Fruit fly (Drosophila melanogaster) whole organism, embryonic: ENCODE data around the gene CG6149.

Source experiments
- Awh ChIP-seq: fragments of 200-800 bp; sonication (Bioruptor generic); IDR thresholded peaks from 2 replicates; pipeline ENCODE4, ENCODE4 v1.3.6; 2022; ENCODE audit warnings: missing biosample characterization, missing genetic modification characterization
- Blimp-1 ChIP-seq: fragments of 200-800 bp; sonication (Bioruptor generic); optimal IDR thresholded peaks from 3 replicates; lab custom pipeline; 2018; ENCODE audit warnings: missing biosample characterization, missing genetic modification characterization, mild to moderate bottlenecking, moderate library complexity, missing genetic modification reagents
- CG11085 ChIP-seq: fragments of 200-800 bp; sonication (Bioruptor generic); IDR thresholded peaks from 2 replicates; pipeline ENCODE4 v1.3.6; 2022; ENCODE audit warnings: missing biosample characterization, missing genetic modification characterization
- CG12769 ChIP-seq: fragments of 200-800 bp; sonication (Bioruptor generic); optimal IDR thresholded peaks from 2 replicates; lab custom pipeline; 2019; ENCODE audit warnings: missing biosample characterization, mild to moderate bottlenecking, missing genetic modification characterization, moderate library complexity
- CG13424 ChIP-seq: fragments of 200-800 bp; sonication (Bioruptor generic); optimal IDR thresholded peaks from 2 replicates; lab custom pipeline; 2019; ENCODE audit warnings: missing biosample characterization, mild to moderate bottlenecking, missing genetic modification characterization, moderate library complexity
- CG13894 ChIP-seq: fragments of 200-800 bp; sonication (Bioruptor generic); optimal IDR thresholded peaks from 3 replicates; lab custom pipeline; 2018; ENCODE audit warnings: missing biosample characterization, mild to moderate bottlenecking, missing genetic modification characterization, moderate library complexity
- CG1603 ChIP-seq: fragments of 200-800 bp; sonication (Bioruptor generic); optimal IDR thresholded peaks from 2 replicates; lab custom pipeline; 2019; ENCODE audit warnings: missing biosample characterization, mild to moderate bottlenecking, missing genetic modification characterization, moderate library complexity
- CG17829 ChIP-seq: fragments of 200-800 bp; optimal IDR thresholded peaks from 2 replicates; lab custom pipeline; 2019; ENCODE audit warnings: missing biosample characterization, mild to moderate bottlenecking, missing genetic modification characterization, moderate library complexity
- CG2712 ChIP-seq: fragments of 200-800 bp; optimal IDR thresholded peaks from 3 replicates; lab custom pipeline; 2019; ENCODE audit warnings: missing biosample characterization, mild to moderate bottlenecking, missing genetic modification characterization, moderate library complexity
- CG30020 ChIP-seq: fragments of 200-800 bp; optimal IDR thresholded peaks from 2 replicates; lab custom pipeline; 2019; ENCODE audit warnings: missing biosample characterization, mild to moderate bottlenecking, missing genetic modification characterization, moderate library complexity
- CG6175 ChIP-seq: fragments of 200-800 bp; sonication (Bioruptor generic); IDR thresholded peaks from 3 replicates; pipeline ENCODE4 v1.3.6; 2022; ENCODE audit warnings: missing biosample characterization, missing genetic modification characterization
- CG6813 ChIP-seq: fragments of 200-800 bp; sonication (Bioruptor generic); optimal IDR thresholded peaks from 2 replicates; lab custom pipeline; 2017; ENCODE audit warnings: missing biosample characterization, missing genetic modification characterization, mild to moderate bottlenecking, moderate library complexity, missing genetic modification reagents
- CG8290 ChIP-seq, 3 experiments: fragments of 200-800 bp; sonication (Bioruptor generic); optimal IDR thresholded peaks; 2 replicates each; lab custom pipeline; 2016 to 2019; ENCODE audit warnings: missing biosample characterization in 3 of 3, missing genetic modification characterization in 3 of 3, mild to moderate bottlenecking in 2 of 3, moderate library complexity in 1 of 3
- D ChIP-seq, 2 experiments: fragments of 200-800 bp in 1 of 2; fragments of >200 bp in 1 of 2; sonication (Bioruptor generic) in 1 of 2; optimal IDR thresholded peaks; 2 replicates in 1 of 2; 3 replicates in 1 of 2; lab custom pipeline; 2017; ENCODE audit warnings: mild to moderate bottlenecking in 1 of 2, missing biosample characterization in 1 of 2, missing genetic modification characterization in 1 of 2, missing genetic modification reagents in 1 of 2
- Dad ChIP-seq: fragments of 200-800 bp; sonication (Bioruptor generic); optimal IDR thresholded peaks from 3 replicates; lab custom pipeline; 2016; ENCODE audit warnings: missing biosample characterization, missing genetic modification characterization
- HHEX ChIP-seq: fragments of 200-800 bp; sonication (Bioruptor generic); optimal IDR thresholded peaks from 3 replicates; lab custom pipeline; 2017; ENCODE audit warnings: missing biosample characterization, mild to moderate bottlenecking, missing genetic modification characterization, missing genetic modification reagents
- HLH4C ChIP-seq: fragments of 200-800 bp; sonication (Bioruptor generic); IDR thresholded peaks from 3 replicates; pipeline ENCODE4 v1.3.6; 2022; ENCODE audit warnings: missing biosample characterization, missing genetic modification characterization; ENCODE audit not compliant: partially characterized antibody
- Mad ChIP-seq: fragments of 200-800 bp; sonication (Bioruptor generic); optimal IDR thresholded peaks from 2 replicates; lab custom pipeline; 2016; ENCODE audit warnings: missing biosample characterization, missing genetic modification characterization
- Med ChIP-seq: fragments of 200-800 bp; sonication (Bioruptor generic); peaks from one replicate; lab custom pipeline; 2016; ENCODE audit warnings: missing biosample characterization, missing genetic modification characterization, mild to moderate bottlenecking, inconsistent platforms, moderate library complexity
- Nf-YA ChIP-seq: fragments of 200-800 bp; sonication (Bioruptor generic); IDR thresholded peaks from 2 replicates; pipeline ENCODE4 v1.3.6; 2022; ENCODE audit warnings: missing biosample characterization, missing genetic modification characterization
- Usf ChIP-seq: fragments of 200-800 bp; sonication (Bioruptor generic); optimal IDR thresholded peaks from 2 replicates; lab custom pipeline; 2017; ENCODE audit warnings: missing genotype, missing biosample characterization, missing genetic modification characterization
- YL-1 ChIP-seq: fragments of 200-800 bp; sonication (Bioruptor generic); optimal IDR thresholded peaks from 3 replicates; lab custom pipeline; 2017; ENCODE audit warnings: missing biosample characterization, mild to moderate bottlenecking, missing genetic modification characterization
- abd-A ChIP-seq: fragments of 200-800 bp; sonication (Bioruptor generic); optimal IDR thresholded peaks from 3 replicates; lab custom pipeline; 2019; ENCODE audit warnings: missing biosample characterization, mild to moderate bottlenecking, missing genetic modification characterization, moderate library complexity
- ap ChIP-seq: fragments of 200-800 bp; sonication (Bioruptor generic); IDR thresholded peaks from 2 replicates; pipeline ENCODE4 v1.3.6; 2022; ENCODE audit warnings: missing biosample characterization, missing genetic modification characterization
- br ChIP-seq: fragments of >200 bp; optimal IDR thresholded peaks from 2 replicates; lab custom pipeline; 2017
- chm ChIP-seq: fragments of 200-800 bp; sonication (Bioruptor generic); IDR thresholded peaks from 2 replicates; pipeline ENCODE4 v1.3.6; 2022; ENCODE audit warnings: missing biosample characterization, missing genetic modification characterization
- ci ChIP-seq: fragments of 200-800 bp; sonication (Bioruptor generic); IDR thresholded peaks from 3 replicates; pipeline ENCODE4 v1.3.6; 2022; ENCODE audit warnings: missing biosample characterization, missing genetic modification characterization
- esg ChIP-seq: fragments of 200-800 bp; sonication (Bioruptor generic); conservative IDR thresholded peaks from 2 replicates; pipeline ENCODE4 v1.3.6; 2022; ENCODE audit warnings: missing biosample characterization, missing genetic modification characterization
- fd102C ChIP-seq: fragments of 200-800 bp; sonication (Bioruptor generic); optimal IDR thresholded peaks from 2 replicates; lab custom pipeline; 2018; ENCODE audit warnings: missing biosample characterization, mild to moderate bottlenecking, missing genetic modification characterization, moderate library complexity
- grn ChIP-seq: fragments of 200-800 bp; sonication (Bioruptor generic); optimal IDR thresholded peaks from 3 replicates; lab custom pipeline; 2017; ENCODE audit warnings: missing biosample characterization, missing genetic modification characterization
- gt ChIP-seq: fragments of 200-800 bp; sonication (Bioruptor generic); IDR thresholded peaks from 2 replicates; pipeline ENCODE4 v1.3.6; 2022; ENCODE audit warnings: missing biosample characterization, missing genetic modification characterization
- h ChIP-seq: fragments of >200 bp; optimal IDR thresholded peaks from 2 replicates; lab custom pipeline; 2017
- kay ChIP-seq: fragments of 200-800 bp; sonication (Bioruptor generic); optimal IDR thresholded peaks from 2 replicates; lab custom pipeline; 2016; ENCODE audit warnings: missing biosample characterization, missing genetic modification characterization
- kni ChIP-seq: fragments of 200-800 bp; sonication (Bioruptor generic); optimal IDR thresholded peaks from 3 replicates; lab custom pipeline; 2017; ENCODE audit warnings: mild to moderate bottlenecking, missing biosample characterization, missing genetic modification reagents, missing genetic modification characterization
- lab ChIP-seq: fragments of 200-800 bp; sonication (Bioruptor generic); optimal IDR thresholded peaks from 3 replicates; lab custom pipeline; 2017; ENCODE audit warnings: missing biosample characterization, missing genetic modification characterization, mild to moderate bottlenecking, moderate library complexity, missing genetic modification reagents
- nom ChIP-seq: fragments of 200-800 bp; sonication (Bioruptor generic); optimal IDR thresholded peaks from 2 replicates; lab custom pipeline; 2017; ENCODE audit warnings: missing biosample characterization, missing genetic modification characterization, mild to moderate bottlenecking, moderate library complexity, missing genetic modification reagents
- peb ChIP-seq: fragments of 200-800 bp; sonication (Bioruptor generic); IDR thresholded peaks from 2 replicates; pipeline ENCODE4 v1.3.6; 2022; ENCODE audit warnings: missing biosample characterization, missing genetic modification characterization
- prd ChIP-seq, 3 experiments: fragments of >200 bp in 2 of 3; fragments of 200-800 bp in 1 of 3; sonication (Bioruptor generic) in 1 of 3; optimal IDR thresholded peaks in 2 of 3; IDR thresholded peaks in 1 of 3; 2 replicates in 2 of 3; 3 replicates in 1 of 3; pipeline versions ENCODE4 v1.3.6 to Lab custom; 2017 to 2022; ENCODE audit warnings: missing biosample characterization in 1 of 3, missing genetic modification characterization in 1 of 3
- pros ChIP-seq: fragments of 200-800 bp; sonication (Bioruptor generic); optimal IDR thresholded peaks from 3 replicates; lab custom pipeline; 2019; ENCODE audit warnings: missing biosample characterization, mild to moderate bottlenecking, missing genetic modification characterization, moderate library complexity
- sd ChIP-seq: fragments of 200-800 bp; sonication (Bioruptor generic); optimal IDR thresholded peaks from 3 replicates; lab custom pipeline; 2018; ENCODE audit warnings: missing biosample characterization, mild to moderate bottlenecking, missing genetic modification characterization, moderate library complexity
- sim ChIP-seq: fragments of 200-800 bp; sonication (Bioruptor generic); IDR thresholded peaks from 2 replicates; pipeline ENCODE4 v1.3.6; 2022; ENCODE audit warnings: missing biosample characterization, missing genetic modification characterization
- sr ChIP-seq: fragments of 200-800 bp; sonication (Bioruptor generic); IDR thresholded peaks from 3 replicates; pipeline ENCODE4 v1.3.6; 2022; ENCODE audit warnings: missing biosample characterization, missing genetic modification characterization
- stwl ChIP-seq: fragments of 200-800 bp; sonication (Bioruptor generic); optimal IDR thresholded peaks from 3 replicates; lab custom pipeline; 2018; ENCODE audit warnings: missing biosample characterization, mild to moderate bottlenecking, missing genetic modification characterization, moderate library complexity
- vvl ChIP-seq: fragments of 200-800 bp; sonication (Bioruptor generic); IDR thresholded peaks from 2 replicates; pipeline ENCODE4 v1.3.6; 2022; ENCODE audit warnings: missing biosample characterization, missing genetic modification characterization
- zen ChIP-seq: fragments of 200-800 bp; sonication (Bioruptor generic); optimal IDR thresholded peaks from 3 replicates; lab custom pipeline; 2018; ENCODE audit warnings: missing biosample characterization, mild to moderate bottlenecking, missing genetic modification characterization, moderate library complexity

The CG6149 gene

DNA sequence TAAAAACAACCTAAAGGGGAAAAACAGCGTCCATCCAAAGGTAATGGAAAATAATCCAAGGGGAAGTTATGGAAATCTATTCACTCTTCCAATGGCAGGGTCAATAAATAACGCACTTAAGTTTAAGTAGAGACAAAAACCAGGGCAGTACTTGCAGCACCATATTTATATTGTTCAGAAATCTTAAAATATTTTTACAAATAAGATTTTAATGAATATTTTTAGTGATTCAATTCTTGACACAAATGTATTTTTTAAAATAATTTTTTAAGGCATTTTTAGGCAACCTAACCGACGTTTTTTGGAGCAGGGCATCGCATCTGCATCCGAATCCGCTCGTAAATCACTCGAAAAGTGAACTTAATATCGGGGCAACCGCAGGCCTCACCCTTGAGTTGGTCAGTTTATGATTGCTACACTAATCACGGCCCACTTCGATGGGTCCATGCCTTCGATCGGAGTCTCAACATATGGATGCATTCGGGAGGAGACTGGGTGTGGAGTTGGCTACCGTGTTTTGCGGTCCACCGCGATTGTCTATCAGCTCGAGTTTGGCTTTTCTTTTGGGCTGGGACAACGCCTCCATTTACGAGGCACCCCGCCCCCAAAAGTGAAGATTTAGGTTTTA, 28.0 kb downstream of the CG6149 start (continued):
- TF ChIP-seq fd102C (no peak), Usf (no peak), pros (peak; percentile 85), sd (tag; lab: Kevin White, UChicago) (no peak), CG13424 (tag; lab: Kevin White, UChicago) (peak; percentile 21), Med (GFP tag; lab: Kevin White, UChicago) (peak; percentile 35), sim (0 out of 2 replicates have a peak, but pooled peaks have one; percentile 29), CG2712 (tag; lab: Kevin White, UChicago) (peak; percentile 40), CG17829 (peak; percentile 20)

DNA sequence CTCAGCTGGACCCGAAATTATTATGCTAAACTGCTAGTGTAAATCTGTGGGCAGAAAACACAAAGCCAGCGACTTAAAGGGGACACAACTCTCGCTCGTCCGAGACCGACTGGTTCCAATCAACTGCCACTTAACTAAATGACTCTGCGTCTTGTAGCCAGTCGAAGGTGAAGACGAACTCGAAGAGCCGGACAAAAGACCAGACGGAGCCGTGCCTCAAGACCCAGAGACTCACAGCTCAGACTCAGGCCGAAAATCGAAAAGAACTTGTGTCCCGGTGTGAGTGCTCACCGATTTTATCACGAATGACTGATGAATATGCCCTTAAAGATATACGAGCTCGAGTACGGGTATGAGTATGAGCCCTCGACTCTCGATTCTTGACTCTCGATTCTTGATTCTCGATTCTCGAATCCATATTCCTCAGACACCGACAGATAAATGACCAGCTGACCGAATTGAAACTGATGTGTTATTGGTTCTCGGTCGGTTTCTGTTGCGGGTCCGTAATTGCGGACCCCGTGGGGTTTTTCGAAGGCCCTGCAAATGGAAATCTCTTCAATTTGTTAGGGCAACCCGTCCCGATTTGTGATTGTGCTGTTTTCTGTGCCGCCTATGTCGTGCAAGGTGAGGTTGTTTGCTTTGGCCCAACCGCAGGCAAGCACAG, 28.6 kb downstream of the CG6149 start:
- TF ChIP-seq kni = peak; percentile 41
- TF ChIP-seq HHEX (GFP tag; lab: Kevin White, UChicago) = peak; percentile 6
- no peak for TF ChIP-seq h (lab: Kevin White, UChicago)
- no peak for TF ChIP-seq prd (optimal IDR thresholded peaks at IDR 0.05; lab: Kevin White, UChicago)
- no peak for TF ChIP-seq prd (GFP tag; IDR thresholded peaks at IDR 0.05; lab: Robert Waterston, UW)
- peak; percentile 99 for TF ChIP-seq CG13894 (tag; lab: Kevin White, UChicago)
- no peak for TF ChIP-seq gt (GFP tag; lab: Robert Waterston, UW)
- peak; percentile 73; the same call in 2 of the 3 replicates for TF ChIP-seq CG6175
- peak; percentile 35 for TF ChIP-seq grn (GFP tag; lab: Kevin White, UChicago)
- TF ChIP-seq chm (GFP tag; lab: Robert Waterston, UW) = 0 out of 2 replicates have a peak, but pooled peaks have one; percentile 24
- peak; percentile 27 for TF ChIP-seq lab (GFP tag; lab: Kevin White, UChicago)
- no peak for TF ChIP-seq esg (GFP tag; lab: Robert Waterston, UW)
- TF ChIP-seq peb = no peak
- peak; percentile 88 for TF ChIP-seq pros
- TF ChIP-seq YL-1 (GFP tag; lab: Kevin White, UChicago) = no peak
- TF ChIP-seq abd-A = peak; percentile 52
- no peak for TF ChIP-seq br (lab: Kevin White, UChicago)
- TF ChIP-seq CG6813 (GFP tag; lab: Kevin White, UChicago) = no peak
- TF ChIP-seq Mad (GFP tag; lab: Kevin White, UChicago) = no peak
- peak; percentile 35; the same call in 1 of the 2 replicates for TF ChIP-seq vvl (GFP tag; lab: Robert Waterston, UW)
- peak; percentile 66; the same call in 1 of the 3 replicates for TF ChIP-seq sr (GFP tag; lab: Robert Waterston, UW)
- TF ChIP-seq Dad (GFP tag; lab: Kevin White, UChicago) = no peak
- TF ChIP-seq Blimp-1 (GFP tag; lab: Kevin White, UChicago) = peak; percentile 43
- peak; percentile 26 for TF ChIP-seq zen (tag; lab: Kevin White, UChicago)
- TF ChIP-seq CG1603 = peak; percentile 14
- TF ChIP-seq Awh (GFP tag; lab: Robert Waterston, UW) = peak; percentile 72
- TF ChIP-seq CG12769 (tag; lab: Kevin White, UChicago) = peak; percentile 82
- no peak for TF ChIP-seq ap (GFP tag; lab: Robert Waterston, UW)
- TF ChIP-seq kay (GFP tag; lab: Kevin White, UChicago) = no peak
- TF ChIP-seq CG8290 (GFP tag; optimal IDR thresholded peaks at IDR 0.05; lab: Kevin White, UChicago) = no peak
- TF ChIP-seq CG8290 (tag; optimal IDR thresholded peaks at IDR 0.05; lab: Kevin White, UChicago) = peak in 1 of 2 experiments; percentile 57
- TF ChIP-seq ci (GFP tag; lab: Robert Waterston, UW) = 0 out of 3 replicates have a peak, but pooled peaks have one; percentile 24
- 0 out of 3 replicates have a peak, but pooled peaks have one; percentile 31 for TF ChIP-seq HLH4C (GFP tag; lab: Robert Waterston, UW)
- no peak for TF ChIP-seq stwl (tag; lab: Kevin White, UChicago)
- 0 out of 2 replicates have a peak, but pooled peaks have one; percentile 36 for TF ChIP-seq Nf-YA
- TF ChIP-seq D (optimal IDR thresholded peaks at IDR 0.05; lab: Kevin White, UChicago) = peak; percentile 35
- TF ChIP-seq D (GFP tag; optimal IDR thresholded peaks at IDR 0.05; lab: Kevin White, UChicago) = no peak
- TF ChIP-seq Med (GFP tag; lab: Kevin White, UChicago) = peak; percentile 74
- no peak for TF ChIP-seq CG11085 (GFP tag; lab: Robert Waterston, UW)
- TF ChIP-seq CG30020 = no peak
- TF ChIP-seq nom (GFP tag; lab: Kevin White, UChicago) = no peak
